Worm (Caenorhabditis elegans) whole organism, L1 larva: ENCODE measurements around the gene Y41D4A.6.

Experiments used
- C04F5.9 ChIP-seq: sonication (generic microtip); optimal IDR thresholded peaks from 2 replicates; lab custom pipeline; 2016; ENCODE audit warnings: missing genetic modification characterization, missing compliant biosample characterization
- C34B4.2 ChIP-seq: sonication (generic microtip); optimal IDR thresholded peaks from 2 replicates; lab custom pipeline; 2017; ENCODE audit warnings: mild to moderate bottlenecking, missing genetic modification characterization, missing compliant biosample characterization
- Y116A8C.19 ChIP-seq: sonication (generic microtip); optimal IDR thresholded peaks from 2 replicates; lab custom pipeline; 2016; ENCODE audit warnings: missing compliant biosample characterization, missing genetic modification characterization, borderline replicate concordance
- aly-2 ChIP-seq: fragments of 150-350 bp; optimal IDR thresholded peaks from 2 replicates; lab custom pipeline; 2014; ENCODE audit warnings: missing biosample characterization, missing genetic modification characterization
- ama-1 ChIP-seq: fragments of 150-350 bp; optimal IDR thresholded peaks from 2 replicates; lab custom pipeline; 2014
- ceh-63 ChIP-seq: fragments of 200-800 bp; sonication (Bioruptor generic); optimal IDR thresholded peaks from 2 replicates; lab custom pipeline; 2018; ENCODE audit warnings: mild to moderate bottlenecking, missing genetic modification characterization, missing compliant biosample characterization
- ceh-82 ChIP-seq, 3 experiments: fragments of 150-350 bp in 1 of 3; sonication (generic microtip) in 2 of 3; optimal IDR thresholded peaks; 2 replicates each; lab custom pipeline; 2014 to 2017; ENCODE audit warnings: missing biosample characterization in 3 of 3, missing genetic modification characterization in 3 of 3
- ceh-88 ChIP-seq: fragments of 200-800 bp; sonication (Bioruptor generic); IDR thresholded peaks from 2 replicates; pipeline ENCODE4 v1.3.6; 2022; ENCODE audit warnings: missing genetic modification characterization, missing compliant biosample characterization
- ceh-90 ChIP-seq: sonication (generic microtip); optimal IDR thresholded peaks from 2 replicates; lab custom pipeline; 2016; ENCODE audit warnings: missing genetic modification characterization, missing compliant biosample characterization
- dsc-1 ChIP-seq: sonication (generic microtip); optimal IDR thresholded peaks from 2 replicates; lab custom pipeline; 2016; ENCODE audit warnings: mild to moderate bottlenecking, missing genetic modification characterization, missing compliant biosample characterization
- efl-1 ChIP-seq, 4 experiments: fragments of 150-350 bp; optimal IDR thresholded peaks in 3 of 4; peaks in 1 of 4; 1 replicate in 1 of 4; 2 replicates in 3 of 4; lab custom pipeline; 2014; ENCODE audit warnings: missing biosample characterization in 2 of 4, missing genetic modification characterization in 2 of 4, missing genetic modification reagents in 2 of 4
- fkh-8 ChIP-seq: sonication (generic microtip); optimal IDR thresholded peaks from 2 replicates; lab custom pipeline; 2016; ENCODE audit warnings: mild to moderate bottlenecking, missing genetic modification characterization, missing compliant biosample characterization
- hlh-17 ChIP-seq: fragments of 200-800 bp; sonication (Bioruptor generic); optimal IDR thresholded peaks from 2 replicates; lab custom pipeline; 2018; ENCODE audit warnings: missing genetic modification characterization, mild to moderate bottlenecking, missing compliant biosample characterization, moderate library complexity, borderline replicate concordance
- hpl-2 ChIP-seq: fragments of 150-350 bp; optimal IDR thresholded peaks from 2 replicates; lab custom pipeline; 2014; ENCODE audit warnings: missing biosample characterization, missing genetic modification reagents, missing genetic modification characterization
- isw-1 ChIP-seq: fragments of 200-800 bp; sonication (Bioruptor generic); IDR thresholded peaks from 2 replicates; pipeline ENCODE4 v1.3.6; 2022; ENCODE audit warnings: missing genetic modification characterization, missing compliant biosample characterization
- jun-1 ChIP-seq: fragments of 150-350 bp; optimal IDR thresholded peaks from 2 replicates; lab custom pipeline; 2014; ENCODE audit warnings: missing biosample characterization, missing genetic modification reagents, missing genetic modification characterization
- lin-13 ChIP-seq: fragments of 150-350 bp; optimal IDR thresholded peaks from 2 replicates; lab custom pipeline; 2014; ENCODE audit warnings: missing biosample characterization, missing genetic modification reagents, missing genetic modification characterization
- lin-14 ChIP-seq: fragments of 200-800 bp; sonication (Bioruptor generic); optimal IDR thresholded peaks from 2 replicates; lab custom pipeline; 2018; ENCODE audit warnings: mild to moderate bottlenecking, missing genetic modification characterization, moderate library complexity, missing compliant biosample characterization
- lin-15B ChIP-seq: fragments of 150-350 bp; sonication (generic microtip); optimal IDR thresholded peaks from 3 replicates; lab custom pipeline; 2014; ENCODE audit warnings: missing biosample characterization, missing genetic modification characterization
- lin-35 ChIP-seq, 2 experiments: fragments of 150-350 bp; optimal IDR thresholded peaks; 2 replicates each; lab custom pipeline; 2014; ENCODE audit warnings: missing biosample characterization in 2 of 2, missing genetic modification characterization in 2 of 2, missing genetic modification reagents in 2 of 2
- lir-3 ChIP-seq: sonication (generic microtip); optimal IDR thresholded peaks from 2 replicates; lab custom pipeline; 2016; ENCODE audit warnings: mild to moderate bottlenecking, missing genetic modification characterization, moderate library complexity, missing compliant biosample characterization; ENCODE audit not compliant: poor library complexity
- lsy-2 ChIP-seq, 2 experiments: fragments of 150-350 bp; optimal IDR thresholded peaks; 2 replicates each; lab custom pipeline; 2014; ENCODE audit warnings: missing biosample characterization in 2 of 2, missing genetic modification characterization in 2 of 2
- mdl-1 ChIP-seq, 2 experiments: fragments of 150-350 bp; optimal IDR thresholded peaks; 2 replicates each; lab custom pipeline; 2014 to 2017; ENCODE audit warnings: missing biosample characterization in 2 of 2, missing genetic modification characterization in 2 of 2, inconsistent platforms in 1 of 2
- mep-1 ChIP-seq: fragments of 150-350 bp; optimal IDR thresholded peaks from 2 replicates; lab custom pipeline; 2014; ENCODE audit warnings: missing biosample characterization, missing genetic modification characterization
- nhr-11 ChIP-seq: fragments of 150-350 bp; optimal IDR thresholded peaks from 2 replicates; lab custom pipeline; 2014; ENCODE audit warnings: missing biosample characterization, missing genetic modification characterization
- nhr-19 ChIP-seq: fragments of 200-800 bp; sonication (Bioruptor generic); conservative IDR thresholded peaks from 2 replicates; pipeline ENCODE4 v1.3.6; 2022; ENCODE audit warnings: missing genetic modification characterization, missing compliant biosample characterization
- nhr-20 ChIP-seq: sonication (generic microtip); optimal IDR thresholded peaks from 2 replicates; lab custom pipeline; 2016; ENCODE audit warnings: mild to moderate bottlenecking, missing genetic modification characterization, missing compliant biosample characterization
- nhr-237 ChIP-seq: fragments of 150-350 bp; optimal IDR thresholded peaks from 2 replicates; lab custom pipeline; 2014; ENCODE audit warnings: missing biosample characterization, missing genetic modification characterization
- nhr-71 ChIP-seq: sonication (generic microtip); optimal IDR thresholded peaks from 2 replicates; lab custom pipeline; 2016; ENCODE audit warnings: mild to moderate bottlenecking, missing genetic modification characterization, moderate library complexity, missing compliant biosample characterization
- nhr-76 ChIP-seq: sonication (generic microtip); optimal IDR thresholded peaks from 2 replicates; lab custom pipeline; 2017; ENCODE audit warnings: missing biosample characterization, missing genetic modification characterization
- nhr-90 ChIP-seq: sonication (generic microtip); optimal IDR thresholded peaks from 2 replicates; lab custom pipeline; 2016; ENCODE audit warnings: mild to moderate bottlenecking, missing genetic modification characterization, missing compliant biosample characterization; ENCODE audit not compliant: poor library complexity
- pag-3 ChIP-seq: sonication (generic microtip); optimal IDR thresholded peaks from 2 replicates; lab custom pipeline; 2017; ENCODE audit warnings: missing genetic modification characterization, mild to moderate bottlenecking, missing compliant biosample characterization, antibody characterized with exemption, borderline replicate concordance; ENCODE audit not compliant: insufficient read depth
- rnt-1 ChIP-seq: sonication (generic microtip); optimal IDR thresholded peaks from 2 replicates; lab custom pipeline; 2016; ENCODE audit warnings: mild to moderate bottlenecking, missing genetic modification characterization, moderate library complexity, missing compliant biosample characterization
- snu-23 ChIP-seq: sonication (generic microtip); optimal IDR thresholded peaks from 2 replicates; lab custom pipeline; 2016; ENCODE audit warnings: missing genetic modification characterization, missing compliant biosample characterization
- swsn-7 ChIP-seq: sonication (generic microtip); optimal IDR thresholded peaks from 2 replicates; lab custom pipeline; 2016; ENCODE audit warnings: missing genetic modification characterization, missing compliant biosample characterization
- tbx-2 ChIP-seq: sonication (generic microtip); optimal IDR thresholded peaks from 2 replicates; lab custom pipeline; 2016; ENCODE audit warnings: missing genetic modification characterization, missing compliant biosample characterization
- tlp-1 ChIP-seq: fragments of 150-350 bp; optimal IDR thresholded peaks from 2 replicates; lab custom pipeline; 2014; ENCODE audit warnings: missing biosample characterization, missing genetic modification characterization
- unc-130 ChIP-seq: fragments of 150-350 bp; optimal IDR thresholded peaks from 2 replicates; lab custom pipeline; 2017; ENCODE audit warnings: missing biosample characterization, missing genetic modification characterization, inconsistent platforms
- unc-98 ChIP-seq: fragments of 200-800 bp; sonication (Bioruptor generic); IDR thresholded peaks from 2 replicates; pipeline ENCODE4 v1.3.6; 2022; ENCODE audit warnings: missing genetic modification characterization, missing compliant biosample characterization
- xbp-1 ChIP-seq: sonication (generic microtip); optimal IDR thresholded peaks from 2 replicates; lab custom pipeline; 2016; ENCODE audit warnings: missing genetic modification characterization, missing compliant biosample characterization
- zag-1 ChIP-seq: fragments of 150-350 bp; optimal IDR thresholded peaks from 2 replicates; lab custom pipeline; 2014; ENCODE audit warnings: missing biosample characterization, missing genetic modification characterization
- ztf-4 ChIP-seq: fragments of 150-350 bp; optimal IDR thresholded peaks from 2 replicates; lab custom pipeline; 2014; ENCODE audit warnings: missing biosample characterization, missing genetic modification characterization

Y41D4A.6 gene

DNA sequence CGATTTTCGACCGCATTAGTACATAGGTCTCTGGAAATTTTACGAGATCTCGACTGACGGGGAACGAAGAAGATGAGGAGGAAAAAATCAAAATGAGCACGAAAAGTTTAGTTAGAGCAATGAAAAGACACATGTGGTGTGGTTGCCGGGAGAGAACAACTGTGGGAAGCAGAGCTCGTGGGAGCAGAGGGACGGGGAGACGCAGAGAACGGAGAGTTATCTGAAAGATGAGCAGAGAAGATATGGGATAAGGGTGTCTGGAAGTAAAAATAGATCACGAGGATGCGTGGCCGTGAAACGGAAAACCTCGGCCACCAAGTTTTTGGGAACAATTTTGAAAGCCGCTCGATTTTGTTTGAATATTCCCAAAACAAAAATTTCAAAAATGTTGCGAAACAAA lies 16.2 kb upstream of the Y41D4A.6 start, which contains the start of gene Y41D4A.7:
Gene Y41D4A.7 (minus strand): TSS at position 18 of the 400 bp plus-strand sequence.
- TF ChIP-seq nhr-71 (peak; percentile 74), ceh-90 (tag; lab: Kevin White, UChicago) (peak; percentile 16), unc-130 (tag; lab: Kevin White, UChicago) (peak; percentile 46), nhr-20 (peak; percentile 27), Y116A8C.19 (no peak), jun-1 (tag; lab: Kevin White, UChicago) (no peak), swsn-7 (peak; percentile 13), xbp-1 (tag; lab: Kevin White, UChicago) (peak; percentile 22), rnt-1 (tag; lab: Kevin White, UChicago) (peak; percentile 88), ceh-88 (GFP tag; lab: Robert Waterston, UW) (no peak), dsc-1 (tag; lab: Kevin White, UChicago) (peak; percentile 46), nhr-237 (tag; lab: Kevin White, UChicago) (no peak), efl-1 (optimal IDR thresholded peaks at IDR 0.05; lab: Kevin White, UChicago) (peak in 1 of 2 experiments; percentile 14), efl-1 (GFP tag; optimal IDR thresholded peaks at IDR 0.05 in 1 of 2; lab: Kevin White, UChicago) (peak in 1 of 2 experiments; percentile 12), lir-3 (tag; lab: Kevin White, UChicago) (peak; percentile 38), fkh-8 (no peak), snu-23 (GFP tag; lab: Kevin White, UChicago) (peak; percentile 49), lin-13 (GFP tag; lab: Kevin White, UChicago) (peak; percentile 20), mdl-1 (tag; optimal IDR thresholded peaks at IDR 0.05; lab: Kevin White, UChicago) (peak in 1 of 2 experiments; percentile 36), lin-14 (GFP tag; lab: Kevin White, UChicago) (peak; percentile 57), nhr-19 (GFP tag; lab: Robert Waterston, UW) (peak; percentile 54), unc-98 (GFP tag; lab: Robert Waterston, UW) (peak; percentile 35; the same call in 1 of the 2 replicates), lin-35 (GFP tag; optimal IDR thresholded peaks at IDR 0.05; lab: Kevin White, UChicago) (no peak), lsy-2 (tag; optimal IDR thresholded peaks at IDR 0.05; lab: Kevin White, UChicago) (peak; percentile 47 to 49), tbx-2 (peak; percentile 16)

DNA sequence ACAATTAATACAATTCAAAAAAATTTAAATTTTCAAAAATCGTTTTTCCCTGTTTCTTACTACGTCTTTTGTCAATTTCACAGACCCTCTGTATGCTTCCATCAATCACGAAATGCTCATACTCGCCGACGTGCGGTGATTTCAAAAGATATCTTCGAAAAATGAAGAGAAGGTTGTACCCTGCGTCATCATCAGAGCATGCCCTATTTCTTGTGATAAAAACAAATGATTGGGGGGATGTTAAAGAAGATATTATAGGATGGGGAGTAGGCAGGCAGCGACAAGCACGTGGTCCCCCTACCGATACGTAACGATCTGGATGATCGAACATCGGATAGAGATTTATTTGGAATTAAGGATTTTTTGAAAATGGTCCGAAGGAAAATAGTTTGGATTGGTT lies 13.3 kb upstream of the Y41D4A.6 start:
- TF ChIP-seq C04F5.9 (tag; lab: Kevin White, UChicago) (no peak), nhr-90 (tag; lab: Kevin White, UChicago) (no peak), nhr-19 (GFP tag; lab: Robert Waterston, UW) (peak; percentile 33), ceh-63 (GFP tag; lab: Kevin White, UChicago) (no peak), nhr-76 (tag; lab: Kevin White, UChicago) (no peak), lin-14 (GFP tag; lab: Kevin White, UChicago) (peak; percentile 44), lin-15B (tag; lab: Kevin White, UChicago) (no peak), ceh-82 (tag; optimal IDR thresholded peaks at IDR 0.05; lab: Kevin White, UChicago) (no peak), pag-3 (tag; lab: Kevin White, UChicago) (no peak), mep-1 (tag; lab: Kevin White, UChicago) (no peak), ztf-4 (peak; percentile 16), swsn-7 (no peak), fkh-8 (no peak), nhr-20 (peak; percentile 3), C34B4.2 (tag; lab: Kevin White, UChicago) (no peak), mdl-1 (tag; optimal IDR thresholded peaks at IDR 0.05; lab: Kevin White, UChicago) (peak in 1 of 2 experiments; percentile 38), snu-23 (GFP tag; lab: Kevin White, UChicago) (peak; percentile 30), nhr-71 (peak; percentile 63), zag-1 (tag; lab: Kevin White, UChicago) (no peak), hpl-2 (GFP tag; lab: Kevin White, UChicago) (no peak), nhr-11 (no peak), lin-13 (GFP tag; lab: Kevin White, UChicago) (no peak), rnt-1 (tag; lab: Kevin White, UChicago) (peak; percentile 77), nhr-237 (tag; lab: Kevin White, UChicago) (no peak), hlh-17 (GFP tag; lab: Kevin White, UChicago) (no peak), lin-35 (GFP tag; optimal IDR thresholded peaks at IDR 0.05; lab: Kevin White, UChicago) (no peak), aly-2 (tag; lab: Kevin White, UChicago) (no peak), lsy-2 (tag; optimal IDR thresholded peaks at IDR 0.05; lab: Kevin White, UChicago) (peak; percentile 15 to 45), ama-1 (lab: Kevin White, UChicago) (no peak), lir-3 (tag; lab: Kevin White, UChicago) (no peak), isw-1 (GFP tag; lab: Robert Waterston, UW) (no peak), ceh-88 (GFP tag; lab: Robert Waterston, UW) (no peak), tlp-1 (tag; lab: Kevin White, UChicago) (no peak)
